Worm (Caenorhabditis elegans) whole organism, late embryonic: ENCODE measurements around the gene ZK792.7.

ENCODE experiments used
- Y22D7AL.16 ChIP-seq: sonication (generic microtip); optimal IDR thresholded peaks from 2 replicates; lab custom pipeline; 2016; ENCODE audit warnings: missing genetic modification characterization, missing compliant biosample characterization
- elt-2 ChIP-seq: sonication (generic microtip); optimal IDR thresholded peaks from 2 replicates; lab custom pipeline; 2016; ENCODE audit warnings: missing genetic modification reagents, missing genetic modification characterization, missing compliant biosample characterization
- hlh-30 ChIP-seq: sonication (generic microtip); optimal IDR thresholded peaks from 2 replicates; lab custom pipeline; 2017; ENCODE audit warnings: antibody characterized with exemption, missing genetic modification characterization, missing compliant biosample characterization; ENCODE audit not compliant: insufficient read depth
- lin-11 ChIP-seq: fragments of 200-800 bp; sonication (Bioruptor generic); optimal IDR thresholded peaks from 2 replicates; lab custom pipeline; 2018; ENCODE audit warnings: mild to moderate bottlenecking, missing genetic modification characterization, missing compliant biosample characterization
- sox-2 ChIP-seq: fragments of 200-800 bp; sonication (Bioruptor generic); IDR thresholded peaks from 2 replicates; pipeline ENCODE4 v1.3.6; 2022; ENCODE audit warnings: missing genetic modification reagents, missing genetic modification characterization, missing compliant biosample characterization

ce11 chrIV:11690988-11691387 is 3.3 kb upstream of the ZK792.7 start, which contains the start of gene let-60:
- TF ChIP-seq sox-2 (GFP tag; lab: Robert Waterston, UW) (no peak), Y22D7AL.16 (tag; lab: Kevin White, UChicago) (no peak), hlh-30 (no peak), elt-2 (tag; lab: Kevin White, UChicago) (no peak), lin-11 (no peak)
